Fruit fly (Drosophila melanogaster) whole organism, embryonic: ENCODE measurements around the gene Cad99C.

Source experiments
- CG16779 ChIP-seq: fragments of 200-800 bp; sonication (Bioruptor generic); IDR thresholded peaks from 2 replicates; pipeline ENCODE4 v1.3.6; 2022; ENCODE audit warnings: missing biosample characterization, missing genetic modification characterization
- CG17385 ChIP-seq: fragments of 200-800 bp; sonication (Bioruptor generic); optimal IDR thresholded peaks from 3 replicates; lab custom pipeline; 2018; ENCODE audit warnings: missing biosample characterization, mild to moderate bottlenecking, missing genetic modification characterization
- CG18764 ChIP-seq: fragments of 200-800 bp; sonication (Bioruptor generic); optimal IDR thresholded peaks from 3 replicates; lab custom pipeline; 2016; ENCODE audit warnings: missing biosample characterization, missing genetic modification characterization
- CTCF ChIP-seq: fragments of 200-800 bp; sonication (Bioruptor generic); optimal IDR thresholded peaks from 2 replicates; lab custom pipeline; 2017; ENCODE audit warnings: missing biosample characterization, mild to moderate bottlenecking, missing genetic modification characterization, moderate library complexity
- Deaf1 ChIP-seq: fragments of 200-800 bp; optimal IDR thresholded peaks from 3 replicates; lab custom pipeline; 2019; ENCODE audit warnings: missing biosample characterization, mild to moderate bottlenecking, missing genetic modification characterization, moderate library complexity
- Mad ChIP-seq: fragments of 200-800 bp; sonication (Bioruptor generic); optimal IDR thresholded peaks from 2 replicates; lab custom pipeline; 2016; ENCODE audit warnings: missing biosample characterization, missing genetic modification characterization
- Sin3A ChIP-seq: fragments of >200 bp; optimal IDR thresholded peaks from 2 replicates; lab custom pipeline; 2018
- gcm ChIP-seq: fragments of 200-800 bp; sonication (Bioruptor generic); optimal IDR thresholded peaks from 2 replicates; lab custom pipeline; 2019; ENCODE audit warnings: missing biosample characterization, mild to moderate bottlenecking, missing genetic modification characterization, moderate library complexity
- her ChIP-seq: fragments of 200-800 bp; sonication (Bioruptor generic); optimal IDR thresholded peaks from 2 replicates; lab custom pipeline; 2016; ENCODE audit warnings: missing biosample characterization, missing genetic modification characterization
- wek ChIP-seq: fragments of 200-800 bp; sonication (Bioruptor generic); optimal IDR thresholded peaks from 3 replicates; lab custom pipeline; 2018; ENCODE audit warnings: missing biosample characterization, mild to moderate bottlenecking, missing genetic modification characterization, moderate library complexity

dm6 chr3R:29876232-29876631, 34.8 kb downstream of the Cad99C start:
- TF ChIP-seq CG18764 (GFP tag; lab: Kevin White, UChicago) (no peak), CG17385 (GFP tag; lab: Kevin White, UChicago) (no peak), Sin3A (lab: Kevin White, UChicago) (no peak), her (no peak), wek (GFP tag; lab: Kevin White, UChicago) (no peak), gcm (GFP tag; lab: Kevin White, UChicago) (no peak), Mad (GFP tag; lab: Kevin White, UChicago) (no peak), CTCF (no peak), Deaf1 (tag; lab: Kevin White, UChicago) (no peak), CG16779 (no peak)
